Fruit fly (Drosophila melanogaster) whole organism, embryonic: ENCODE results near the gene CG4455.

ENCODE experiments used
- BEAF-32 ChIP-seq: fragments of 200-800 bp; sonication (Bioruptor generic); optimal IDR thresholded peaks from 3 replicates; lab custom pipeline; 2017; ENCODE audit warnings: missing biosample characterization, missing genetic modification characterization, mild to moderate bottlenecking, moderate library complexity, missing genetic modification reagents
- CG1024 ChIP-seq: fragments of 200-800 bp; sonication (Bioruptor generic); IDR thresholded peaks from 2 replicates; pipeline ENCODE4 v1.3.6; 2022; ENCODE audit warnings: missing biosample characterization, missing genetic modification characterization
- CG11456 ChIP-seq: fragments of 200-800 bp; sonication (Bioruptor generic); IDR thresholded peaks from 3 replicates; pipeline ENCODE4 v1.3.6; 2022; ENCODE audit warnings: missing biosample characterization, missing genetic modification characterization
- CG13424 ChIP-seq: fragments of 200-800 bp; sonication (Bioruptor generic); optimal IDR thresholded peaks from 2 replicates; lab custom pipeline; 2019; ENCODE audit warnings: missing biosample characterization, mild to moderate bottlenecking, missing genetic modification characterization, moderate library complexity
- CG14050 ChIP-seq: fragments of 200-800 bp; sonication (Bioruptor generic); IDR thresholded peaks from 3 replicates; pipeline ENCODE4 v1.3.6; 2022; ENCODE audit warnings: missing biosample characterization, missing genetic modification characterization
- CG15479 ChIP-seq: fragments of 200-800 bp; sonication (Bioruptor generic); optimal IDR thresholded peaks from 3 replicates; lab custom pipeline; 2019; ENCODE audit warnings: missing biosample characterization, mild to moderate bottlenecking, missing genetic modification characterization, moderate library complexity
- CG1602 ChIP-seq: fragments of 200-800 bp; sonication (Bioruptor generic); optimal IDR thresholded peaks from 3 replicates; lab custom pipeline; 2016; ENCODE audit warnings: missing biosample characterization, missing genetic modification characterization
- CG1647 ChIP-seq: fragments of 200-800 bp; sonication (Bioruptor generic); optimal IDR thresholded peaks from 3 replicates; lab custom pipeline; 2016; ENCODE audit warnings: missing biosample characterization, missing genetic modification characterization
- CG1792 ChIP-seq: fragments of 200-800 bp; sonication (Bioruptor generic); optimal IDR thresholded peaks from 2 replicates; lab custom pipeline; 2016; ENCODE audit warnings: missing biosample characterization, missing genetic modification characterization
- CG3163 ChIP-seq: fragments of 200-800 bp; sonication (Bioruptor generic); optimal IDR thresholded peaks from 3 replicates; lab custom pipeline; 2016; ENCODE audit warnings: missing biosample characterization, missing genetic modification characterization
- CG33213 ChIP-seq: fragments of 200-800 bp; sonication (Bioruptor generic); optimal IDR thresholded peaks from 3 replicates; lab custom pipeline; 2016; ENCODE audit warnings: missing biosample characterization, missing genetic modification characterization
- CG34422 ChIP-seq: fragments of 200-800 bp; sonication (Bioruptor generic); IDR thresholded peaks from 3 replicates; pipeline ENCODE4 v1.3.6; 2022; ENCODE audit warnings: missing biosample characterization, missing genetic modification characterization
- CG6683 ChIP-seq: fragments of 200-800 bp; sonication (Bioruptor generic); optimal IDR thresholded peaks from 2 replicates; lab custom pipeline; 2017; ENCODE audit warnings: missing biosample characterization, mild to moderate bottlenecking, missing genetic modification characterization, missing genetic modification reagents
- CG6689 ChIP-seq: fragments of 200-800 bp; sonication (Bioruptor generic); IDR thresholded peaks from 2 replicates; pipeline ENCODE4 v1.3.6; 2022; ENCODE audit warnings: missing biosample characterization, missing genetic modification characterization
- CG7372 ChIP-seq: fragments of 200-800 bp; sonication (Bioruptor generic); IDR thresholded peaks from 2 replicates; pipeline ENCODE4 v1.3.6; 2022; ENCODE audit warnings: missing biosample characterization, missing genetic modification characterization
- CG8089 ChIP-seq: fragments of 200-800 bp; sonication (Bioruptor generic); optimal IDR thresholded peaks from 3 replicates; lab custom pipeline; 2016; ENCODE audit warnings: missing biosample characterization, missing genetic modification characterization
- CG8290 ChIP-seq, 3 experiments: fragments of 200-800 bp; sonication (Bioruptor generic); optimal IDR thresholded peaks; 2 replicates each; lab custom pipeline; 2016 to 2019; ENCODE audit warnings: missing biosample characterization in 3 of 3, missing genetic modification characterization in 3 of 3, mild to moderate bottlenecking in 2 of 3, moderate library complexity in 1 of 3
- CG8388 ChIP-seq: fragments of 200-800 bp; sonication (Bioruptor generic); optimal IDR thresholded peaks from 2 replicates; lab custom pipeline; 2019; ENCODE audit warnings: missing biosample characterization, mild to moderate bottlenecking, missing genetic modification characterization, moderate library complexity
- CG9797 ChIP-seq: fragments of 200-800 bp; sonication (Bioruptor generic); optimal IDR thresholded peaks from 3 replicates; lab custom pipeline; 2018; ENCODE audit warnings: missing biosample characterization, mild to moderate bottlenecking, missing genetic modification characterization
- CHES-1-like ChIP-seq: fragments of 200-800 bp; sonication (Bioruptor generic); optimal IDR thresholded peaks from 2 replicates; lab custom pipeline; 2016; ENCODE audit warnings: missing biosample characterization, missing genetic modification characterization
- Chrac-16 ChIP-seq: fragments of 200-800 bp; sonication (Bioruptor generic); optimal IDR thresholded peaks from 3 replicates; lab custom pipeline; 2016; ENCODE audit warnings: missing biosample characterization, missing genetic modification characterization
- D19B ChIP-seq: fragments of 200-800 bp; sonication (Bioruptor generic); optimal IDR thresholded peaks from 2 replicates; lab custom pipeline; 2017; ENCODE audit warnings: missing biosample characterization, mild to moderate bottlenecking, missing genetic modification characterization
- Dll ChIP-seq: fragments of 200-800 bp; sonication (Bioruptor generic); IDR thresholded peaks from 4 replicates; pipeline ENCODE4 v1.3.6; 2022; ENCODE audit warnings: missing biosample characterization, missing genetic modification characterization; ENCODE audit not compliant: partially characterized antibody
- E2f2 ChIP-seq: fragments of 200-800 bp; sonication (Bioruptor generic); IDR thresholded peaks from 2 replicates; pipeline ENCODE4 v1.3.6; 2022; ENCODE audit warnings: missing biosample characterization, missing genetic modification characterization
- ERR ChIP-seq: fragments of 200-800 bp; sonication (Bioruptor generic); optimal IDR thresholded peaks from 2 replicates; lab custom pipeline; 2016; ENCODE audit warnings: missing biosample characterization, missing genetic modification characterization
- HLH4C ChIP-seq: fragments of 200-800 bp; sonication (Bioruptor generic); IDR thresholded peaks from 3 replicates; pipeline ENCODE4 v1.3.6; 2022; ENCODE audit warnings: missing biosample characterization, missing genetic modification characterization; ENCODE audit not compliant: partially characterized antibody
- HLHmδ ChIP-seq: fragments of 200-800 bp; sonication (Bioruptor generic); optimal IDR thresholded peaks from 2 replicates; lab custom pipeline; 2018; ENCODE audit warnings: missing biosample characterization, mild to moderate bottlenecking, missing genetic modification characterization, moderate library complexity
- Lhr ChIP-seq: fragments of 200-800 bp; sonication (Bioruptor generic); optimal IDR thresholded peaks from 3 replicates; lab custom pipeline; 2017; ENCODE audit warnings: mild to moderate bottlenecking, missing biosample characterization, missing genetic modification reagents, missing genetic modification characterization
- Lpt ChIP-seq: fragments of >200 bp; optimal IDR thresholded peaks from 2 replicates; lab custom pipeline; 2018; ENCODE audit warnings: missing biosample characterization, missing genetic modification characterization
- Med ChIP-seq: fragments of 200-800 bp; sonication (Bioruptor generic); peaks from one replicate; lab custom pipeline; 2016; ENCODE audit warnings: missing biosample characterization, missing genetic modification characterization, mild to moderate bottlenecking, inconsistent platforms, moderate library complexity
- NK7.1 ChIP-seq: fragments of 200-800 bp; sonication (Bioruptor generic); optimal IDR thresholded peaks from 3 replicates; lab custom pipeline; 2016; ENCODE audit warnings: missing biosample characterization, missing genetic modification characterization
- Pdp1 ChIP-seq, 2 experiments: fragments of 200-800 bp; sonication (Bioruptor generic); optimal IDR thresholded peaks; 3 replicates each; lab custom pipeline; 2016; ENCODE audit warnings: missing biosample characterization in 2 of 2, missing genetic modification characterization in 2 of 2, mild to moderate bottlenecking in 1 of 2, moderate library complexity in 1 of 2
- Ptx1 ChIP-seq: fragments of 200-800 bp; sonication (Bioruptor generic); IDR thresholded peaks from 2 replicates; pipeline ENCODE4 v1.3.6; 2022; ENCODE audit warnings: missing biosample characterization, missing genetic modification characterization
- ab ChIP-seq: fragments of 200-800 bp; sonication (Bioruptor generic); optimal IDR thresholded peaks from 2 replicates; lab custom pipeline; 2016; ENCODE audit warnings: missing biosample characterization, missing genetic modification characterization
- az2 ChIP-seq: fragments of 200-800 bp; sonication (Bioruptor generic); optimal IDR thresholded peaks from 3 replicates; lab custom pipeline; 2016; ENCODE audit warnings: missing biosample characterization, missing genetic modification characterization
- bowl ChIP-seq: fragments of 200-800 bp; sonication (Bioruptor generic); IDR thresholded peaks from 2 replicates; pipeline ENCODE4 v1.3.6; 2022; ENCODE audit warnings: missing biosample characterization, missing genetic modification characterization
- br ChIP-seq: fragments of >200 bp; optimal IDR thresholded peaks from 2 replicates; lab custom pipeline; 2017
- btn ChIP-seq: fragments of 200-800 bp; sonication (Bioruptor generic); optimal IDR thresholded peaks from 2 replicates; lab custom pipeline; 2016; ENCODE audit warnings: missing biosample characterization, missing genetic modification characterization
- en ChIP-seq: fragments of 200-800 bp; sonication (Bioruptor generic); optimal IDR thresholded peaks from 2 replicates; lab custom pipeline; 2016; ENCODE audit warnings: missing biosample characterization, missing genetic modification characterization
- esg ChIP-seq: fragments of 200-800 bp; sonication (Bioruptor generic); conservative IDR thresholded peaks from 2 replicates; pipeline ENCODE4 v1.3.6; 2022; ENCODE audit warnings: missing biosample characterization, missing genetic modification characterization
- fd64A ChIP-seq: fragments of 200-800 bp; sonication (Bioruptor generic); optimal IDR thresholded peaks from 3 replicates; lab custom pipeline; 2018; ENCODE audit warnings: missing biosample characterization, mild to moderate bottlenecking, missing genetic modification characterization
- hbn ChIP-seq: fragments of 200-800 bp; sonication (Bioruptor generic); IDR thresholded peaks from 2 replicates; pipeline ENCODE4 v1.3.6; 2022; ENCODE audit warnings: missing biosample characterization, missing genetic modification characterization; ENCODE audit not compliant: partially characterized antibody
- hkb ChIP-seq, 2 experiments: fragments of 200-800 bp in 1 of 2; fragments of >200 bp in 1 of 2; sonication (Bioruptor generic) in 1 of 2; IDR thresholded peaks in 1 of 2; optimal IDR thresholded peaks in 1 of 2; 2 replicates each; pipeline versions ENCODE4 v1.3.6 to Lab custom; 2017 to 2022; ENCODE audit warnings: missing biosample characterization in 1 of 2, missing genetic modification characterization in 1 of 2
- ind ChIP-seq: fragments of 200-800 bp; sonication (Bioruptor generic); optimal IDR thresholded peaks from 3 replicates; lab custom pipeline; 2016; ENCODE audit warnings: missing biosample characterization, missing genetic modification characterization
- mam ChIP-seq: fragments of 200-800 bp; sonication (Bioruptor generic); optimal IDR thresholded peaks from 3 replicates; lab custom pipeline; 2016; ENCODE audit warnings: missing biosample characterization, missing genetic modification characterization
- mirr ChIP-seq: fragments of 200-800 bp; sonication (Bioruptor generic); optimal IDR thresholded peaks from 3 replicates; lab custom pipeline; 2018; ENCODE audit warnings: missing biosample characterization, mild to moderate bottlenecking, missing genetic modification characterization
- nom ChIP-seq: fragments of 200-800 bp; sonication (Bioruptor generic); optimal IDR thresholded peaks from 2 replicates; lab custom pipeline; 2017; ENCODE audit warnings: missing biosample characterization, missing genetic modification characterization, mild to moderate bottlenecking, moderate library complexity, missing genetic modification reagents
- sob ChIP-seq: fragments of 200-800 bp; sonication (Bioruptor generic); IDR thresholded peaks from 2 replicates; pipeline ENCODE4 v1.3.6; 2022; ENCODE audit warnings: missing biosample characterization, missing genetic modification characterization
- trem ChIP-seq: fragments of 200-800 bp; optimal IDR thresholded peaks from 3 replicates; lab custom pipeline; 2019; ENCODE audit warnings: missing biosample characterization, mild to moderate bottlenecking, missing genetic modification characterization, moderate library complexity
- zen2 ChIP-seq: fragments of 200-800 bp; sonication (Bioruptor generic); IDR thresholded peaks from 3 replicates; pipeline ENCODE4 v1.3.6; 2022; ENCODE audit warnings: missing biosample characterization, missing genetic modification characterization; ENCODE audit not compliant: partially characterized antibody

The CG4455 gene

DNA sequence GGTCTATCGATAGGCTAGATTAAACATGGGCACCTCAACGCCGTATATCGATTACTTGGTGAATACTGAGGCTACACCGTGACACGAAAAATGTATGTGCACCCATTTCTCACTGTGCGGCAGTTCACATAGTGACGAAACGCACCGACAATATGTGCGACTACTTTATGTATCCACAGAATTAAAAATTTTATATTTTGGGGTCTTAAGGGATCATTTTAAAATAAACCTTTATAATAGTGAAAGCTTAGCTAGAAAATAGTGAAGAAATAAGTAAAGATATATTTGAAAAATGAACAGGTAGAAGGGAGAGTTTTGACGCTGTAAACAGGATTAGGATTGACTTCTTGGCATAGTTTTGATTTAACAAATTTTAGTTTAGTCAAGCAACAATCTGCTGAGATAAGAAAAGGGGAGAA, 23.6 kb upstream of the CG4455 start, which contains the start of gene mRpL4 (continued):
- TF ChIP-seq CG6683 (GFP tag; lab: Kevin White, UChicago) (no peak), hbn (GFP tag; lab: Robert Waterston, UW) (peak; percentile 99), zen2 (GFP tag; lab: Robert Waterston, UW) (peak; percentile 99), en (GFP tag; lab: Kevin White, UChicago) (peak; percentile 15), CG7372 (no peak; the same call in 1 of the 2 replicates), CG34422 (no peak; the same call in none of the 3 replicates), Ptx1 (GFP tag; lab: Robert Waterston, UW) (peak; percentile 75), ind (peak; percentile 75), fd64A (no peak), Dll (peak; percentile 99), ab (GFP tag; lab: Kevin White, UChicago) (peak; percentile 47), Pdp1 (GFP tag; optimal IDR thresholded peaks at IDR 0.05; lab: Kevin White, UChicago) (peak in 1 of 2 experiments; percentile 83), trem (tag; lab: Kevin White, UChicago) (peak; percentile 84), br (lab: Kevin White, UChicago) (no peak), sob (GFP tag; lab: Robert Waterston, UW) (peak; percentile 84), az2 (GFP tag; lab: Kevin White, UChicago) (peak; percentile 80), D19B (peak; percentile 14), Lhr (GFP tag; lab: Kevin White, UChicago) (peak; percentile 69), CG6689 (GFP tag; lab: Robert Waterston, UW) (peak; percentile 55; the same call in 1 of the 2 replicates), CG15479 (GFP tag; lab: Kevin White, UChicago) (no peak), btn (GFP tag; lab: Kevin White, UChicago) (no peak), CG1024 (GFP tag; lab: Robert Waterston, UW) (no peak), Lpt (no peak), mam (GFP tag; lab: Kevin White, UChicago) (peak; percentile 87), CG14050 (no peak), CG33213 (GFP tag; lab: Kevin White, UChicago) (peak; percentile 26), mirr (no peak), E2f2 (peak; percentile 53; the same call in 1 of the 2 replicates), nom (GFP tag; lab: Kevin White, UChicago) (no peak), HLH4C (GFP tag; lab: Robert Waterston, UW) (peak; percentile 97), CG1647 (GFP tag; lab: Kevin White, UChicago) (peak; percentile 46), CG8089 (GFP tag; lab: Kevin White, UChicago) (peak; percentile 71), CG1602 (GFP tag; lab: Kevin White, UChicago) (peak; percentile 58), BEAF-32 (GFP tag; lab: Kevin White, UChicago) (peak; percentile 94), CG8290 (GFP tag; optimal IDR thresholded peaks at IDR 0.05; lab: Kevin White, UChicago) (peak; percentile 98), CG8290 (tag; optimal IDR thresholded peaks at IDR 0.05; lab: Kevin White, UChicago) (peak; percentile 97), CG9797 (GFP tag; lab: Kevin White, UChicago) (no peak), Chrac-16 (GFP tag; lab: Kevin White, UChicago) (peak; percentile 76), hkb (optimal IDR thresholded peaks at IDR 0.05; lab: Kevin White, UChicago) (no peak), hkb (GFP tag; IDR thresholded peaks at IDR 0.05; lab: Robert Waterston, UW) (peak; percentile 35; the same call in 1 of the 2 replicates), esg (GFP tag; lab: Robert Waterston, UW) (peak; percentile 31; the same call in 1 of the 2 replicates), Med (GFP tag; lab: Kevin White, UChicago) (no peak), HLHmδ (GFP tag; lab: Kevin White, UChicago) (no peak), CG13424 (tag; lab: Kevin White, UChicago) (peak; percentile 48), CG11456 (no peak; the same call in 2 of the 3 replicates), bowl (GFP tag; lab: Robert Waterston, UW) (no peak), ERR (GFP tag; lab: Kevin White, UChicago) (peak; percentile 44), CG8388 (peak; percentile 49), CG1792 (no peak), NK7.1 (GFP tag; lab: Kevin White, UChicago) (no peak), CG3163 (GFP tag; lab: Kevin White, UChicago) (peak; percentile 58), CHES-1-like (peak; percentile 76)
